Worm (Caenorhabditis elegans) whole organism, dauer: ENCODE data around the gene psme-3.

Experiments used
- unc-62 ChIP-seq: sonication (generic microtip); optimal IDR thresholded peaks from 2 replicates; lab custom pipeline; 2017; ENCODE audit warnings: missing biosample characterization, missing genetic modification reagents, missing genetic modification characterization

The psme-3 gene

ce11 chrIII:11573921-11574320 is 6.0 kb downstream of the psme-3 start, which contains the start of gene Y66D12A.8:
Gene Y66D12A.8, plus strand, starts transcription at chrIII:11574221.
- TF ChIP-seq unc-62 (GFP tag; lab: Kevin White, UChicago), result no peak

- TF ChIP-seq unc-62 (GFP tag; lab: Kevin White, UChicago), result no peak
Observed at ce11 chrIII:11579380-11579779, 11.4 kb downstream of the psme-3 start.

ce11 chrIII:11580428-11580885 is 12.5 kb downstream of the psme-3 start, which contains the start of gene Y66D12A.7:
Gene Y66D12A.7, minus strand, starts transcription at chrIII:11580478.
- no peak for TF ChIP-seq unc-62 (GFP tag; lab: Kevin White, UChicago)

- TF ChIP-seq unc-62 (GFP tag; lab: Kevin White, UChicago), result no peak
Observed at ce11 chrIII:11581372-11581771, 13.4 kb downstream of the psme-3 start, which contains the start of the genes Y66D12A.6 and ceh-92. Gene Y66D12A.6, minus strand, starts transcription at chrIII:11581402. Gene ceh-92, plus strand, starts transcription at chrIII:11581600.

ce11 chrIII:11582569-11582968 is 14.6 kb downstream of the psme-3 start:
- no peak for TF ChIP-seq unc-62 (GFP tag; lab: Kevin White, UChicago)

- no peak for TF ChIP-seq unc-62 (GFP tag; lab: Kevin White, UChicago)
Observed at ce11 chrIII:11588911-11589310, 21.0 kb downstream of the psme-3 start, which contains the start of gene Y66D12A.3. Gene Y66D12A.3, plus strand, starts transcription at chrIII:11589211.

ce11 chrIII:11589311-11589710 is 21.4 kb downstream of the psme-3 start:
- no peak for TF ChIP-seq unc-62 (GFP tag; lab: Kevin White, UChicago)

ce11 chrIII:11590255-11590654 is 22.3 kb downstream of the psme-3 start:
- TF ChIP-seq unc-62 (GFP tag; lab: Kevin White, UChicago), result no peak

- no peak for TF ChIP-seq unc-62 (GFP tag; lab: Kevin White, UChicago)
Observed at ce11 chrIII:11592096-11592495, 24.2 kb downstream of the psme-3 start.

ce11 chrIII:11607870-11608269 is 39.9 kb downstream of the psme-3 start, which contains the start of gene Y66D12A.1:
Gene Y66D12A.1, plus strand, starts transcription at chrIII:11608170.
- no peak for TF ChIP-seq unc-62 (GFP tag; lab: Kevin White, UChicago)

- TF ChIP-seq unc-62 (GFP tag; lab: Kevin White, UChicago), result no peak
Observed at ce11 chrIII:11609568-11609967, 41.6 kb downstream of the psme-3 start, which contains the start of gene Y66D12A.30. Gene Y66D12A.30, plus strand, starts transcription at chrIII:11609868.

ce11 chrIII:11611618-11612247 is 43.8 kb downstream of the psme-3 start:
- no peak for TF ChIP-seq unc-62 (GFP tag; lab: Kevin White, UChicago)

ce11 chrIII:11612371-11612770 is 44.4 kb downstream of the psme-3 start, which contains the start of the genes Y66A7A.9 and Y66A7A.4:
Gene Y66A7A.9, minus strand, starts transcription at chrIII:11612471.
Gene Y66A7A.4, plus strand, starts transcription at chrIII:11612607.
- no peak for TF ChIP-seq unc-62 (GFP tag; lab: Kevin White, UChicago)

- no peak for TF ChIP-seq unc-62 (GFP tag; lab: Kevin White, UChicago)
Observed at ce11 chrIII:11614874-11615273, 46.9 kb downstream of the psme-3 start.

ce11 chrIII:11615802-11616201 is 47.9 kb downstream of the psme-3 start:
- no peak for TF ChIP-seq unc-62 (GFP tag; lab: Kevin White, UChicago)

- TF ChIP-seq unc-62 (GFP tag; lab: Kevin White, UChicago), result no peak
Observed at ce11 chrIII:11616446-11616845, 48.5 kb downstream of the psme-3 start, which contains the start of gene ceh-91. Gene ceh-91, plus strand, starts transcription at chrIII:11616746.
